Worm (Caenorhabditis elegans) whole organism, L4 larva: ENCODE data around the gene daz-1.

ENCODE experiments used
- D1046.2 ChIP-seq: fragments of 200-800 bp; sonication (Bioruptor generic); IDR thresholded peaks from 2 replicates; pipeline ENCODE4 v1.3.6; 2022; ENCODE audit warnings: missing genetic modification characterization, missing compliant biosample characterization
- F26F4.8 ChIP-seq: fragments of 200-800 bp; sonication (Bioruptor generic); conservative IDR thresholded peaks from 2 replicates; pipeline ENCODE4 v1.3.6; 2022; ENCODE audit warnings: missing genetic modification characterization, missing compliant biosample characterization
- F37D6.2 ChIP-seq: sonication (generic microtip); optimal IDR thresholded peaks from 2 replicates; lab custom pipeline; 2016; ENCODE audit warnings: mild to moderate bottlenecking, missing genetic modification characterization, missing compliant biosample characterization
- ZK546.5 ChIP-seq, 2 experiments: sonication (generic microtip); optimal IDR thresholded peaks; 2 replicates each; lab custom pipeline; 2017; ENCODE audit warnings: missing biosample characterization in 2 of 2, missing genetic modification characterization in 2 of 2
- aha-1 ChIP-seq: fragments of 150-350 bp; peaks from one replicate; lab custom pipeline; 2014; ENCODE audit warnings: missing biosample characterization, missing genetic modification characterization
- ceh-28 ChIP-seq: fragments of 150-350 bp; optimal IDR thresholded peaks from 2 replicates; lab custom pipeline; 2014; ENCODE audit warnings: missing biosample characterization, missing genetic modification reagents, missing genetic modification characterization
- ceh-32 ChIP-seq: sonication (generic microtip); optimal IDR thresholded peaks from 2 replicates; lab custom pipeline; 2016; ENCODE audit warnings: mild to moderate bottlenecking, missing genetic modification characterization, missing compliant biosample characterization; ENCODE audit not compliant: poor library complexity
- ceh-44 ChIP-seq: fragments of 200-800 bp; sonication (Bioruptor generic); IDR thresholded peaks from 2 replicates; pipeline ENCODE4 v1.3.6; 2022; ENCODE audit warnings: missing genetic modification reagents, missing genetic modification characterization, missing compliant biosample characterization
- ceh-62 ChIP-seq: sonication (generic microtip); optimal IDR thresholded peaks from 2 replicates; lab custom pipeline; 2017; ENCODE audit warnings: missing biosample characterization, missing genetic modification characterization
- ceh-82 ChIP-seq: sonication (generic microtip); optimal IDR thresholded peaks from 2 replicates; lab custom pipeline; 2017; ENCODE audit warnings: missing biosample characterization, missing genetic modification characterization
- daf-12 ChIP-seq: fragments of 150-350 bp; optimal IDR thresholded peaks from 2 replicates; lab custom pipeline; 2014; ENCODE audit warnings: missing biosample characterization, missing genetic modification reagents, missing genetic modification characterization
- daf-16 ChIP-seq, 3 experiments: sonication (generic microtip); optimal IDR thresholded peaks; 2 replicates each; lab custom pipeline; 2016 to 2017; ENCODE audit warnings: missing genetic modification characterization in 3 of 3, missing genetic modification reagents in 3 of 3, mild to moderate bottlenecking in 2 of 3, missing compliant biosample characterization in 2 of 3, missing biosample characterization in 1 of 3, moderate library complexity in 1 of 3
- daf-19 ChIP-seq: fragments of 200-800 bp; sonication (Bioruptor generic); conservative IDR thresholded peaks from 2 replicates; pipeline ENCODE4 v1.3.6; 2022; ENCODE audit warnings: missing genetic modification characterization, missing compliant biosample characterization
- dve-1 ChIP-seq: sonication (generic microtip); optimal IDR thresholded peaks from 2 replicates; lab custom pipeline; 2017; ENCODE audit warnings: antibody characterized with exemption, mild to moderate bottlenecking, missing genetic modification characterization, missing compliant biosample characterization; ENCODE audit not compliant: insufficient read depth
- egl-27 ChIP-seq: sonication (generic microtip); optimal IDR thresholded peaks from 3 replicates; lab custom pipeline; 2017; ENCODE audit warnings: missing biosample characterization, missing genetic modification reagents, missing genetic modification characterization
- fkh-10 ChIP-seq: fragments of 150-350 bp; optimal IDR thresholded peaks from 2 replicates; lab custom pipeline; 2014; ENCODE audit warnings: missing biosample characterization, missing genetic modification reagents, missing genetic modification characterization
- fos-1 ChIP-seq: fragments of 150-350 bp; optimal IDR thresholded peaks from 2 replicates; lab custom pipeline; 2014; ENCODE audit warnings: missing biosample characterization, missing genetic modification characterization
- hlh-30 ChIP-seq: sonication (generic microtip); optimal IDR thresholded peaks from 2 replicates; lab custom pipeline; 2017; ENCODE audit warnings: antibody characterized with exemption, mild to moderate bottlenecking, missing genetic modification characterization, missing compliant biosample characterization; ENCODE audit not compliant: insufficient read depth
- lin-1 ChIP-seq: fragments of 200-800 bp; sonication (Bioruptor generic); IDR thresholded peaks from 2 replicates; pipeline ENCODE4 v1.3.6; 2022; ENCODE audit warnings: missing genetic modification reagents, missing genetic modification characterization, missing compliant biosample characterization
- lin-15B ChIP-seq: fragments of 150-350 bp; sonication (generic microtip); optimal IDR thresholded peaks from 3 replicates; lab custom pipeline; 2014; ENCODE audit warnings: missing biosample characterization, missing genetic modification characterization
- lin-38 ChIP-seq: fragments of 200-800 bp; sonication (Bioruptor generic); IDR thresholded peaks from 2 replicates; pipeline ENCODE4 v1.3.6; 2022; ENCODE audit warnings: missing genetic modification reagents, missing genetic modification characterization, missing compliant biosample characterization
- lin-39 ChIP-seq: fragments of 150-350 bp; optimal IDR thresholded peaks from 2 replicates; lab custom pipeline; 2014; ENCODE audit warnings: missing biosample characterization, missing genetic modification reagents, missing genetic modification characterization
- lsy-2 ChIP-seq, 2 experiments: fragments of 150-350 bp in 1 of 2; sonication (generic microtip) in 1 of 2; optimal IDR thresholded peaks; 2 replicates each; lab custom pipeline; 2014 to 2017; ENCODE audit warnings: missing biosample characterization in 2 of 2, missing genetic modification characterization in 2 of 2
- madf-9 ChIP-seq: fragments of 200-800 bp; sonication (Bioruptor generic); conservative IDR thresholded peaks from 2 replicates; pipeline ENCODE4 v1.3.6; 2022; ENCODE audit warnings: missing genetic modification reagents, missing genetic modification characterization, missing compliant biosample characterization
- mxl-2 ChIP-seq: fragments of 200-800 bp; sonication (Bioruptor generic); conservative IDR thresholded peaks from 2 replicates; pipeline ENCODE4 v1.3.6; 2022; ENCODE audit warnings: missing genetic modification reagents, missing genetic modification characterization, missing compliant biosample characterization
- mxl-3 ChIP-seq: fragments of 200-800 bp; sonication (Bioruptor generic); optimal IDR thresholded peaks from 2 replicates; lab custom pipeline; 2018; ENCODE audit warnings: mild to moderate bottlenecking, missing genetic modification characterization, missing compliant biosample characterization
- nhr-10 ChIP-seq: fragments of 150-350 bp; optimal IDR thresholded peaks from 2 replicates; lab custom pipeline; 2014; ENCODE audit warnings: missing biosample characterization, missing genetic modification characterization
- nhr-102 ChIP-seq: sonication (generic microtip); optimal IDR thresholded peaks from 2 replicates; lab custom pipeline; 2016; ENCODE audit warnings: mild to moderate bottlenecking, missing genetic modification characterization, moderate library complexity, missing compliant biosample characterization
- nhr-111 ChIP-seq: fragments of 200-800 bp; sonication (Bioruptor generic); optimal IDR thresholded peaks from 2 replicates; lab custom pipeline; 2018; ENCODE audit warnings: mild to moderate bottlenecking, missing genetic modification characterization, missing compliant biosample characterization
- nhr-237 ChIP-seq: sonication (generic microtip); optimal IDR thresholded peaks from 2 replicates; lab custom pipeline; 2017; ENCODE audit warnings: missing biosample characterization, missing genetic modification characterization
- nhr-76 ChIP-seq: fragments of 150-350 bp; optimal IDR thresholded peaks from 2 replicates; lab custom pipeline; 2014; ENCODE audit warnings: missing biosample characterization, missing genetic modification characterization
- nhr-77 ChIP-seq: fragments of 150-350 bp; optimal IDR thresholded peaks from 2 replicates; lab custom pipeline; 2014; ENCODE audit warnings: missing biosample characterization, missing genetic modification characterization
- sdz-12 ChIP-seq: fragments of 200-800 bp; sonication (Bioruptor generic); optimal IDR thresholded peaks from 2 replicates; lab custom pipeline; 2018; ENCODE audit warnings: mild to moderate bottlenecking, missing genetic modification characterization, missing compliant biosample characterization
- vab-7 ChIP-seq: fragments of 200-800 bp; sonication (Bioruptor generic); IDR thresholded peaks from 2 replicates; pipeline ENCODE4 v1.3.6; 2022; ENCODE audit warnings: missing genetic modification reagents, missing genetic modification characterization, missing compliant biosample characterization
- zfp-3 ChIP-seq: fragments of 200-800 bp; sonication (Bioruptor generic); conservative IDR thresholded peaks from 2 replicates; pipeline ENCODE4 v1.3.6; 2022; ENCODE audit warnings: missing genetic modification reagents, missing genetic modification characterization, missing compliant biosample characterization
- zip-11 ChIP-seq: fragments of 200-800 bp; sonication (Bioruptor generic); IDR thresholded peaks from 2 replicates; pipeline ENCODE4 v1.3.6; 2022; ENCODE audit warnings: missing genetic modification characterization, missing compliant biosample characterization

daz-1 gene

ce11 chrII:5436833-5437232 lies 19.3 kb upstream of the daz-1 start, which contains the start of gene dct-5:
Gene dct-5 (minus strand): TSS chrII:5436933.
- TF ChIP-seq fos-1, result no peak

ce11 chrII:5437586-5437985 lies 18.5 kb upstream of the daz-1 start, which contains the start of gene F07F6.1:
Gene F07F6.1 (plus strand): TSS chrII:5437886.
- TF ChIP-seq ceh-28, result no peak
- TF ChIP-seq sdz-12 (GFP tag; lab: Kevin White, UChicago), result no peak
- TF ChIP-seq daf-19 (GFP tag; lab: Robert Waterston, UW), result no peak
- no peak for TF ChIP-seq zfp-3 (GFP tag; lab: Robert Waterston, UW)
- no peak for TF ChIP-seq ceh-32 (tag; lab: Kevin White, UChicago)
- TF ChIP-seq fkh-10 (GFP tag; lab: Kevin White, UChicago), result no peak
- no peak for TF ChIP-seq daf-16 (GFP tag; optimal IDR thresholded peaks at IDR 0.05; lab: Kevin White, UChicago)
- TF ChIP-seq daf-16 (tag; optimal IDR thresholded peaks at IDR 0.05; lab: Kevin White, UChicago), result no peak
- no peak for TF ChIP-seq ceh-44 (GFP tag; lab: Robert Waterston, UW)
- no peak for TF ChIP-seq ZK546.5 (tag; optimal IDR thresholded peaks at IDR 0.05; lab: Kevin White, UChicago)
- TF ChIP-seq mxl-2 (GFP tag; lab: Robert Waterston, UW), result no peak
- no peak for TF ChIP-seq egl-27 (tag; lab: Kevin White, UChicago)
- no peak for TF ChIP-seq ceh-82
- TF ChIP-seq D1046.2 (GFP tag; lab: Robert Waterston, UW), result no peak
- no peak for TF ChIP-seq mxl-3 (GFP tag; lab: Kevin White, UChicago)
- TF ChIP-seq daf-12 (tag; lab: Kevin White, UChicago), result no peak

ce11 chrII:5446506-5446905 lies 9.6 kb upstream of the daz-1 start, which contains the start of gene nmr-1:
Gene nmr-1 (minus strand): TSS chrII:5446606.
- TF ChIP-seq madf-9, result no peak
- no peak for TF ChIP-seq lsy-2 (tag; optimal IDR thresholded peaks at IDR 0.05; lab: Kevin White, UChicago)
- TF ChIP-seq lin-39, result no peak
- no peak for TF ChIP-seq zip-11 (GFP tag; lab: Robert Waterston, UW)
- TF ChIP-seq hlh-30 (tag; lab: Kevin White, UChicago), result no peak
- TF ChIP-seq, all 104 proteins: peak for 0

- TF ChIP-seq ceh-62 (tag; lab: Kevin White, UChicago) (no peak), zip-11 (GFP tag; lab: Robert Waterston, UW) (no peak), nhr-76 (tag; lab: Kevin White, UChicago) (no peak), dve-1 (no peak), nhr-237 (tag; lab: Kevin White, UChicago) (no peak), nhr-111 (GFP tag; lab: Kevin White, UChicago) (no peak), lin-1 (no peak), F26F4.8 (GFP tag; lab: Robert Waterston, UW) (no peak), nhr-10 (tag; lab: Kevin White, UChicago) (no peak), zfp-3 (GFP tag; lab: Robert Waterston, UW) (no peak), nhr-102 (tag; lab: Kevin White, UChicago) (no peak), F37D6.2 (tag; lab: Kevin White, UChicago) (no peak), vab-7 (GFP tag; lab: Robert Waterston, UW) (no peak), aha-1 (tag; lab: Kevin White, UChicago) (no peak), lin-15B (tag; lab: Kevin White, UChicago) (no peak), lin-38 (GFP tag; lab: Robert Waterston, UW) (no peak), nhr-77 (tag; lab: Kevin White, UChicago) (no peak), egl-27 (tag; lab: Kevin White, UChicago) (no peak)
Measured at ce11 chrII:5447381-5447780, 8.7 kb upstream of the daz-1 start, which contains the start of gene cex-1. Gene cex-1 (plus strand): TSS chrII:5447681.
